Worm (Caenorhabditis elegans) whole organism, L4 larva: ENCODE data around the gene ecps-1.

ENCODE experiments used
- D1046.2 ChIP-seq: fragments of 200-800 bp; sonication (Bioruptor generic); IDR thresholded peaks from 2 replicates; pipeline ENCODE4 v1.3.6; 2022; ENCODE audit warnings: missing genetic modification characterization, missing compliant biosample characterization
- F10B5.3 ChIP-seq: sonication (generic microtip); optimal IDR thresholded peaks from 2 replicates; lab custom pipeline; 2016; ENCODE audit warnings: mild to moderate bottlenecking, missing genetic modification characterization, missing compliant biosample characterization
- F26F4.8 ChIP-seq: fragments of 200-800 bp; sonication (Bioruptor generic); conservative IDR thresholded peaks from 2 replicates; pipeline ENCODE4 v1.3.6; 2022; ENCODE audit warnings: missing genetic modification characterization, missing compliant biosample characterization
- F37D6.2 ChIP-seq: sonication (generic microtip); optimal IDR thresholded peaks from 2 replicates; lab custom pipeline; 2016; ENCODE audit warnings: mild to moderate bottlenecking, missing genetic modification characterization, missing compliant biosample characterization
- F44E2.7 ChIP-seq: fragments of 200-800 bp; sonication (Bioruptor generic); IDR thresholded peaks from 2 replicates; pipeline ENCODE4 v2.1.2; 2022; ENCODE audit warnings: missing genetic modification characterization, missing compliant biosample characterization
- R02D3.7 ChIP-seq: fragments of 150-350 bp; sonication (generic microtip); optimal IDR thresholded peaks from 3 replicates; lab custom pipeline; 2014; ENCODE audit warnings: missing biosample characterization, missing genetic modification characterization
- Y5F2A.4 ChIP-seq: fragments of 200-800 bp; sonication (Bioruptor generic); optimal IDR thresholded peaks from 2 replicates; lab custom pipeline; 2018; ENCODE audit warnings: mild to moderate bottlenecking, missing genetic modification characterization, missing compliant biosample characterization
- Y75B8A.6 ChIP-seq: fragments of 200-800 bp; sonication (Bioruptor generic); IDR thresholded peaks from 2 replicates; pipeline ENCODE4 v1.3.6; 2022; ENCODE audit warnings: missing genetic modification reagents, missing genetic modification characterization, missing compliant biosample characterization
- ZK546.5 ChIP-seq, 2 experiments: sonication (generic microtip); optimal IDR thresholded peaks; 2 replicates each; lab custom pipeline; 2017; ENCODE audit warnings: missing biosample characterization in 2 of 2, missing genetic modification characterization in 2 of 2
- aha-1 ChIP-seq: fragments of 150-350 bp; peaks from one replicate; lab custom pipeline; 2014; ENCODE audit warnings: missing biosample characterization, missing genetic modification characterization
- aly-2 ChIP-seq: sonication (generic microtip); optimal IDR thresholded peaks from 2 replicates; lab custom pipeline; 2018; ENCODE audit warnings: missing biosample characterization, missing genetic modification characterization
- ama-1 ChIP-seq: fragments of 150-350 bp; optimal IDR thresholded peaks from 2 replicates; lab custom pipeline; 2014; ENCODE audit warnings: inconsistent platforms, mixed read lengths
- ceh-32 ChIP-seq: sonication (generic microtip); optimal IDR thresholded peaks from 2 replicates; lab custom pipeline; 2016; ENCODE audit warnings: mild to moderate bottlenecking, missing genetic modification characterization, missing compliant biosample characterization; ENCODE audit not compliant: poor library complexity
- ceh-62 ChIP-seq: sonication (generic microtip); optimal IDR thresholded peaks from 2 replicates; lab custom pipeline; 2017; ENCODE audit warnings: missing biosample characterization, missing genetic modification characterization
- ces-1 ChIP-seq: fragments of 150-350 bp; sonication (generic microtip); optimal IDR thresholded peaks from 4 replicates; lab custom pipeline; 2014; ENCODE audit warnings: missing biosample characterization, missing genetic modification reagents, missing genetic modification characterization
- cey-2 ChIP-seq: sonication (generic microtip); optimal IDR thresholded peaks from 3 replicates; lab custom pipeline; 2017; ENCODE audit warnings: missing genetic modification characterization, mild to moderate bottlenecking, missing compliant biosample characterization, antibody characterized with exemption, borderline replicate concordance; ENCODE audit not compliant: insufficient read depth
- daf-19 ChIP-seq: fragments of 200-800 bp; sonication (Bioruptor generic); conservative IDR thresholded peaks from 2 replicates; pipeline ENCODE4 v1.3.6; 2022; ENCODE audit warnings: missing genetic modification characterization, missing compliant biosample characterization
- daf-8 ChIP-seq: fragments of 200-800 bp; sonication (Bioruptor generic); IDR thresholded peaks from 2 replicates; pipeline ENCODE4 v1.3.6; 2022; ENCODE audit warnings: missing genetic modification characterization, missing compliant biosample characterization
- dmd-6 ChIP-seq: fragments of 200-800 bp; sonication (Bioruptor generic); IDR thresholded peaks from 2 replicates; pipeline ENCODE4 v1.3.6; 2022; ENCODE audit warnings: missing genetic modification reagents, missing genetic modification characterization, missing compliant biosample characterization
- dmd-8 ChIP-seq: fragments of 200-800 bp; sonication (Bioruptor generic); IDR thresholded peaks from 2 replicates; pipeline ENCODE4 v1.3.6; 2022; ENCODE audit warnings: missing genetic modification characterization, missing compliant biosample characterization
- dpl-1 ChIP-seq: fragments of 150-350 bp; optimal IDR thresholded peaks from 2 replicates; lab custom pipeline; 2014; ENCODE audit warnings: missing biosample characterization, missing genetic modification reagents, missing genetic modification characterization
- dve-1 ChIP-seq: sonication (generic microtip); optimal IDR thresholded peaks from 2 replicates; lab custom pipeline; 2017; ENCODE audit warnings: antibody characterized with exemption, mild to moderate bottlenecking, missing genetic modification characterization, missing compliant biosample characterization; ENCODE audit not compliant: insufficient read depth
- egl-27 ChIP-seq: sonication (generic microtip); optimal IDR thresholded peaks from 3 replicates; lab custom pipeline; 2017; ENCODE audit warnings: missing biosample characterization, missing genetic modification reagents, missing genetic modification characterization
- fkh-10 ChIP-seq: fragments of 150-350 bp; optimal IDR thresholded peaks from 2 replicates; lab custom pipeline; 2014; ENCODE audit warnings: missing biosample characterization, missing genetic modification reagents, missing genetic modification characterization
- hif-1 ChIP-seq, 2 experiments: sonication (generic microtip); optimal IDR thresholded peaks; 2 replicates each; lab custom pipeline; 2016 to 2017; ENCODE audit warnings: missing compliant biosample characterization in 2 of 2, missing genetic modification characterization in 2 of 2, missing genetic modification reagents in 2 of 2, missing genotype in 2 of 2, mild to moderate bottlenecking in 1 of 2
- hlh-11 ChIP-seq: fragments of 200-800 bp; sonication (Bioruptor generic); optimal IDR thresholded peaks from 2 replicates; lab custom pipeline; 2018; ENCODE audit warnings: mild to moderate bottlenecking, missing genetic modification characterization, missing compliant biosample characterization
- jun-1 ChIP-seq: fragments of 150-350 bp; optimal IDR thresholded peaks from 2 replicates; lab custom pipeline; 2014; ENCODE audit warnings: missing biosample characterization, missing genetic modification reagents, missing genetic modification characterization
- lim-7 ChIP-seq: fragments of 200-800 bp; sonication (Bioruptor generic); IDR thresholded peaks from 2 replicates; pipeline ENCODE4 v1.3.6; 2022; ENCODE audit warnings: missing genetic modification characterization, missing compliant biosample characterization
- lin-1 ChIP-seq: fragments of 200-800 bp; sonication (Bioruptor generic); IDR thresholded peaks from 2 replicates; pipeline ENCODE4 v1.3.6; 2022; ENCODE audit warnings: missing genetic modification reagents, missing genetic modification characterization, missing compliant biosample characterization
- lin-13 ChIP-seq: fragments of 150-350 bp; optimal IDR thresholded peaks from 2 replicates; lab custom pipeline; 2014; ENCODE audit warnings: missing biosample characterization, missing genetic modification reagents, missing genetic modification characterization
- lin-15B ChIP-seq: fragments of 150-350 bp; sonication (generic microtip); optimal IDR thresholded peaks from 3 replicates; lab custom pipeline; 2014; ENCODE audit warnings: missing biosample characterization, missing genetic modification characterization
- lir-3 ChIP-seq: sonication (generic microtip); optimal IDR thresholded peaks from 2 replicates; lab custom pipeline; 2016; ENCODE audit warnings: mild to moderate bottlenecking, missing genetic modification characterization, missing compliant biosample characterization
- madf-9 ChIP-seq: fragments of 200-800 bp; sonication (Bioruptor generic); conservative IDR thresholded peaks from 2 replicates; pipeline ENCODE4 v1.3.6; 2022; ENCODE audit warnings: missing genetic modification reagents, missing genetic modification characterization, missing compliant biosample characterization
- mdt-29 ChIP-seq: fragments of 200-800 bp; sonication (Bioruptor generic); IDR thresholded peaks from 2 replicates; pipeline ENCODE4 v1.3.6; 2022; ENCODE audit warnings: missing genetic modification reagents, missing genetic modification characterization, missing compliant biosample characterization
- mxl-2 ChIP-seq: fragments of 200-800 bp; sonication (Bioruptor generic); conservative IDR thresholded peaks from 2 replicates; pipeline ENCODE4 v1.3.6; 2022; ENCODE audit warnings: missing genetic modification reagents, missing genetic modification characterization, missing compliant biosample characterization
- nhr-10 ChIP-seq: fragments of 150-350 bp; optimal IDR thresholded peaks from 2 replicates; lab custom pipeline; 2014; ENCODE audit warnings: missing biosample characterization, missing genetic modification characterization
- nhr-102 ChIP-seq: sonication (generic microtip); optimal IDR thresholded peaks from 2 replicates; lab custom pipeline; 2016; ENCODE audit warnings: mild to moderate bottlenecking, missing genetic modification characterization, moderate library complexity, missing compliant biosample characterization
- nhr-237 ChIP-seq: sonication (generic microtip); optimal IDR thresholded peaks from 2 replicates; lab custom pipeline; 2017; ENCODE audit warnings: missing biosample characterization, missing genetic modification characterization
- nhr-28 ChIP-seq: fragments of 150-350 bp; optimal IDR thresholded peaks from 2 replicates; lab custom pipeline; 2014; ENCODE audit warnings: missing biosample characterization, missing genetic modification characterization
- nhr-76 ChIP-seq: fragments of 150-350 bp; optimal IDR thresholded peaks from 2 replicates; lab custom pipeline; 2014; ENCODE audit warnings: missing biosample characterization, missing genetic modification characterization
- nhr-77 ChIP-seq: fragments of 150-350 bp; optimal IDR thresholded peaks from 2 replicates; lab custom pipeline; 2014; ENCODE audit warnings: missing biosample characterization, missing genetic modification characterization
- pha-4 ChIP-seq, 2 experiments: fragments of 150-350 bp in 1 of 2; fragments of 200-800 bp in 1 of 2; sonication (Bioruptor generic) in 1 of 2; IDR thresholded peaks in 1 of 2; optimal IDR thresholded peaks in 1 of 2; 2 replicates each; pipeline versions ENCODE4 v1.3.6 to Lab custom; 2014 to 2022; ENCODE audit warnings: missing genetic modification characterization in 2 of 2, missing genetic modification reagents in 2 of 2, missing biosample characterization in 1 of 2, missing compliant biosample characterization in 1 of 2
- pqm-1 ChIP-seq: sonication (generic microtip); optimal IDR thresholded peaks from 2 replicates; lab custom pipeline; 2017; ENCODE audit warnings: missing biosample characterization, missing genetic modification characterization
- saeg-2 ChIP-seq: fragments of 200-800 bp; sonication (Bioruptor generic); IDR thresholded peaks from 2 replicates; pipeline ENCODE4 v1.3.6; 2022; ENCODE audit warnings: missing genetic modification reagents, missing genetic modification characterization, missing compliant biosample characterization
- skn-1 ChIP-seq: fragments of 150-350 bp; optimal IDR thresholded peaks from 2 replicates; lab custom pipeline; 2014; ENCODE audit warnings: missing biosample characterization, missing genetic modification characterization
- snpc-1.2 ChIP-seq: fragments of 200-800 bp; sonication (Bioruptor generic); IDR thresholded peaks from 2 replicates; pipeline ENCODE4 v1.3.6; 2022; ENCODE audit warnings: missing genetic modification reagents, missing genetic modification characterization, missing compliant biosample characterization
- snpc-4 ChIP-seq: fragments of 150-350 bp; optimal IDR thresholded peaks from 2 replicates; lab custom pipeline; 2014; ENCODE audit warnings: missing biosample characterization, missing genetic modification characterization
- spr-1 ChIP-seq: sonication (generic microtip); optimal IDR thresholded peaks from 2 replicates; lab custom pipeline; 2016; ENCODE audit warnings: mild to moderate bottlenecking, missing genetic modification characterization, missing compliant biosample characterization
- spr-3 ChIP-seq: fragments of 200-800 bp; sonication (Bioruptor generic); optimal IDR thresholded peaks from 2 replicates; lab custom pipeline; 2018; ENCODE audit warnings: mild to moderate bottlenecking, missing genetic modification characterization, missing compliant biosample characterization
- zag-1 ChIP-seq: fragments of 150-350 bp; optimal IDR thresholded peaks from 2 replicates; lab custom pipeline; 2014; ENCODE audit warnings: missing biosample characterization, missing genetic modification characterization
- zip-11 ChIP-seq: fragments of 200-800 bp; sonication (Bioruptor generic); IDR thresholded peaks from 2 replicates; pipeline ENCODE4 v1.3.6; 2022; ENCODE audit warnings: missing genetic modification characterization, missing compliant biosample characterization
- zip-2 ChIP-seq: fragments of 150-350 bp; optimal IDR thresholded peaks from 2 replicates; lab custom pipeline; 2014; ENCODE audit warnings: missing biosample characterization, missing genetic modification characterization

ecps-1 gene

ce11 chrIII:10407198-10407663 lies 53.1 kb downstream of the ecps-1 start, which contains the start of gene hat-1 (continued):
- TF ChIP-seq ceh-32 (tag; lab: Kevin White, UChicago) (peak; percentile 37), cey-2 (tag; lab: Kevin White, UChicago) (no peak), dve-1 (tag; lab: Kevin White, UChicago) (peak; percentile 98), nhr-237 (tag; lab: Kevin White, UChicago) (no peak), nhr-102 (tag; lab: Kevin White, UChicago) (peak; percentile 94), hlh-11 (tag; lab: Kevin White, UChicago) (peak; percentile 96), spr-1 (peak; percentile 89), zag-1 (tag; lab: Kevin White, UChicago) (no peak), zip-11 (GFP tag; lab: Robert Waterston, UW) (no peak), R02D3.7 (tag; lab: Kevin White, UChicago) (peak; percentile 91), ceh-62 (tag; lab: Kevin White, UChicago) (no peak), dpl-1 (GFP tag; lab: Kevin White, UChicago) (peak; percentile 95), lim-7 (no peak), ama-1 (lab: Kevin White, UChicago) (no peak), aha-1 (peak; percentile 99), nhr-10 (tag; lab: Kevin White, UChicago) (no peak), nhr-76 (tag; lab: Kevin White, UChicago) (no peak), aly-2 (no peak), daf-8 (GFP tag; lab: Robert Waterston, UW) (no peak), F10B5.3 (tag; lab: Kevin White, UChicago) (peak; percentile 75), jun-1 (peak; percentile 57), hif-1 (tag; optimal IDR thresholded peaks at IDR 0.05; lab: Kevin White, UChicago) (peak; percentile 69 to 91), ces-1 (GFP tag; lab: Kevin White, UChicago) (no peak), mdt-29 (GFP tag; lab: Robert Waterston, UW) (peak; percentile 88), pha-4 (GFP tag; IDR thresholded peaks at IDR 0.05; lab: Robert Waterston, UW) (peak; percentile 74; the same call in 1 of the 2 replicates), pha-4 (tag; optimal IDR thresholded peaks at IDR 0.05; lab: Kevin White, UChicago) (no peak), Y5F2A.4 (GFP tag; lab: Kevin White, UChicago) (peak; percentile 45), D1046.2 (peak; percentile 91), dmd-8 (GFP tag; lab: Robert Waterston, UW) (no peak), spr-3 (GFP tag; lab: Kevin White, UChicago) (peak; percentile 84), madf-9 (GFP tag; lab: Robert Waterston, UW) (peak; percentile 77; the same call in 1 of the 2 replicates), egl-27 (tag; lab: Kevin White, UChicago) (no peak), lin-15B (tag; lab: Kevin White, UChicago) (peak; percentile 75), skn-1 (tag; lab: Kevin White, UChicago) (no peak), ZK546.5 (tag; optimal IDR thresholded peaks at IDR 0.05; lab: Kevin White, UChicago) (peak in 1 of 2 experiments; percentile 40), F26F4.8 (no peak), fkh-10 (GFP tag; lab: Kevin White, UChicago) (peak; percentile 89), Y75B8A.6 (GFP tag; lab: Robert Waterston, UW) (no peak), lin-1 (GFP tag; lab: Robert Waterston, UW) (peak; percentile 76; the same call in 1 of the 2 replicates), F44E2.7 (no peak), nhr-28 (tag; lab: Kevin White, UChicago) (peak; percentile 53), daf-19 (GFP tag; lab: Robert Waterston, UW) (0 out of 2 replicates have a peak, but pooled peaks have one; percentile 54), snpc-4 (tag; lab: Kevin White, UChicago) (peak; percentile 18), mxl-2 (no peak), saeg-2 (GFP tag; lab: Robert Waterston, UW) (peak; percentile 93), zip-2 (tag; lab: Kevin White, UChicago) (peak; percentile 64), nhr-77 (tag; lab: Kevin White, UChicago) (peak; percentile 85), pqm-1 (no peak), lir-3 (tag; lab: Kevin White, UChicago) (no peak), snpc-1.2 (GFP tag; lab: Robert Waterston, UW) (0 out of 2 replicates have a peak, but pooled peaks have one; percentile 26), lin-13 (GFP tag; lab: Kevin White, UChicago) (peak; percentile 94), dmd-6 (peak; percentile 93), F37D6.2 (tag; lab: Kevin White, UChicago) (peak; percentile 92)
